Fruit fly (Drosophila melanogaster) whole organism, embryonic: ENCODE measurements around the gene CG7530.
A peak's percentile ranks its signal among the peaks of the same experiment; 100 is the strongest.

ENCODE experiments used
- BEAF-32 ChIP-seq: fragments of 200-800 bp; sonication (Bioruptor generic); optimal IDR thresholded peaks from 3 replicates; lab custom pipeline; 2017; ENCODE audit warnings: missing biosample characterization, missing genetic modification characterization, mild to moderate bottlenecking, moderate library complexity, missing genetic modification reagents
- Bdp1 ChIP-seq: fragments of 200-800 bp; sonication (Bioruptor generic); optimal IDR thresholded peaks from 3 replicates; lab custom pipeline; 2016; ENCODE audit warnings: missing biosample characterization, missing genetic modification characterization
- CG11560 ChIP-seq: fragments of 200-800 bp; sonication (Bioruptor generic); IDR thresholded peaks from 3 replicates; pipeline ENCODE4 v1.3.6; 2022; ENCODE audit warnings: missing biosample characterization, missing genetic modification characterization
- CG12219 ChIP-seq: fragments of 200-800 bp; sonication (Bioruptor generic); optimal IDR thresholded peaks from 3 replicates; lab custom pipeline; 2018; ENCODE audit warnings: missing biosample characterization, mild to moderate bottlenecking, missing genetic modification characterization
- CG1233 ChIP-seq: fragments of 200-800 bp; sonication (Bioruptor generic); optimal IDR thresholded peaks from 4 replicates; lab custom pipeline; 2018; ENCODE audit warnings: missing biosample characterization, mild to moderate bottlenecking, missing genetic modification characterization
- CG14710 ChIP-seq: fragments of 200-800 bp; sonication (Bioruptor generic); optimal IDR thresholded peaks from 3 replicates; lab custom pipeline; 2019; ENCODE audit warnings: missing biosample characterization, mild to moderate bottlenecking, missing genetic modification characterization, moderate library complexity
- CG15269 ChIP-seq: fragments of 200-800 bp; sonication (Bioruptor generic); optimal IDR thresholded peaks from 2 replicates; lab custom pipeline; 2018; ENCODE audit warnings: missing biosample characterization, mild to moderate bottlenecking, missing genetic modification characterization, moderate library complexity
- CG1529 ChIP-seq: fragments of 200-800 bp; sonication (Bioruptor generic); optimal IDR thresholded peaks from 3 replicates; lab custom pipeline; 2018; ENCODE audit warnings: missing biosample characterization, missing genetic modification characterization
- CG17328 ChIP-seq: fragments of 200-800 bp; sonication (Bioruptor generic); IDR thresholded peaks from 2 replicates; pipeline ENCODE4 v1.3.6; 2022; ENCODE audit warnings: missing biosample characterization, missing genetic modification characterization
- CG17568 ChIP-seq: fragments of 200-800 bp; sonication (Bioruptor generic); optimal IDR thresholded peaks from 2 replicates; lab custom pipeline; 2018; ENCODE audit warnings: missing biosample characterization, mild to moderate bottlenecking, missing genetic modification characterization, moderate library complexity
- CG2129 ChIP-seq: fragments of 200-800 bp; sonication (Bioruptor generic); IDR thresholded peaks from 2 replicates; pipeline ENCODE4 v1.3.6; 2022; ENCODE audit warnings: missing biosample characterization, missing genetic modification characterization; ENCODE audit not compliant: partially characterized antibody
- CG31365 ChIP-seq: fragments of 200-800 bp; sonication (Bioruptor generic); optimal IDR thresholded peaks from 2 replicates; lab custom pipeline; 2018; ENCODE audit warnings: missing biosample characterization, mild to moderate bottlenecking, missing genetic modification characterization
- CG31388 ChIP-seq: fragments of 200-800 bp; sonication (Bioruptor generic); optimal IDR thresholded peaks from 2 replicates; lab custom pipeline; 2016; ENCODE audit warnings: missing biosample characterization, missing genetic modification characterization
- CG34376 ChIP-seq: fragments of 200-800 bp; sonication (Bioruptor generic); optimal IDR thresholded peaks from 2 replicates; lab custom pipeline; 2018; ENCODE audit warnings: missing biosample characterization, mild to moderate bottlenecking, missing genetic modification characterization
- CG6689 ChIP-seq: fragments of 200-800 bp; sonication (Bioruptor generic); IDR thresholded peaks from 2 replicates; pipeline ENCODE4 v1.3.6; 2022; ENCODE audit warnings: missing biosample characterization, missing genetic modification characterization
- CG6791 ChIP-seq: fragments of 200-800 bp; sonication (Bioruptor generic); IDR thresholded peaks from 3 replicates; pipeline ENCODE4 v1.3.6; 2022; ENCODE audit warnings: missing biosample characterization, missing genetic modification characterization; ENCODE audit not compliant: partially characterized antibody
- CG7963 ChIP-seq: fragments of 200-800 bp; sonication (Bioruptor generic); IDR thresholded peaks from 3 replicates; pipeline ENCODE4 v1.3.6; 2022; ENCODE audit warnings: missing biosample characterization, missing genetic modification characterization; ENCODE audit not compliant: partially characterized antibody
- CG8089 ChIP-seq: fragments of 200-800 bp; sonication (Bioruptor generic); optimal IDR thresholded peaks from 3 replicates; lab custom pipeline; 2016; ENCODE audit warnings: missing biosample characterization, missing genetic modification characterization
- CG8478 ChIP-seq: fragments of >200 bp; optimal IDR thresholded peaks from 2 replicates; lab custom pipeline; 2018
- CG9797 ChIP-seq: fragments of 200-800 bp; sonication (Bioruptor generic); optimal IDR thresholded peaks from 3 replicates; lab custom pipeline; 2018; ENCODE audit warnings: missing biosample characterization, mild to moderate bottlenecking, missing genetic modification characterization
- D19B ChIP-seq: fragments of 200-800 bp; sonication (Bioruptor generic); optimal IDR thresholded peaks from 2 replicates; lab custom pipeline; 2017; ENCODE audit warnings: missing biosample characterization, mild to moderate bottlenecking, missing genetic modification characterization
- Dfd ChIP-seq, 2 experiments: fragments of >200 bp; optimal IDR thresholded peaks; 2 replicates each; lab custom pipeline; 2017; ENCODE audit warnings: missing biosample characterization in 2 of 2, missing genetic modification characterization in 2 of 2
- ERR ChIP-seq: fragments of 200-800 bp; sonication (Bioruptor generic); optimal IDR thresholded peaks from 2 replicates; lab custom pipeline; 2016; ENCODE audit warnings: missing biosample characterization, missing genetic modification characterization
- Elba2 ChIP-seq: fragments of 200-800 bp; sonication (Bioruptor generic); optimal IDR thresholded peaks from 3 replicates; lab custom pipeline; 2016; ENCODE audit warnings: missing biosample characterization, missing genetic modification characterization
- HLH4C ChIP-seq: fragments of 200-800 bp; sonication (Bioruptor generic); IDR thresholded peaks from 3 replicates; pipeline ENCODE4 v1.3.6; 2022; ENCODE audit warnings: missing biosample characterization, missing genetic modification characterization; ENCODE audit not compliant: partially characterized antibody
- Jarid2 ChIP-seq: fragments of 200-800 bp; sonication (Bioruptor generic); optimal IDR thresholded peaks from 3 replicates; lab custom pipeline; 2017; ENCODE audit warnings: mild to moderate bottlenecking, missing biosample characterization, missing genetic modification reagents, missing genetic modification characterization
- MESR4 ChIP-seq: fragments of 200-800 bp; sonication (Bioruptor generic); optimal IDR thresholded peaks from 2 replicates; lab custom pipeline; 2018; ENCODE audit warnings: missing biosample characterization, mild to moderate bottlenecking, missing genetic modification characterization, moderate library complexity
- Mes4 ChIP-seq: fragments of 200-800 bp; sonication (Bioruptor generic); optimal IDR thresholded peaks from 2 replicates; lab custom pipeline; 2016; ENCODE audit warnings: missing biosample characterization, missing genetic modification characterization
- NFAT ChIP-seq: fragments of 200-800 bp; sonication (Bioruptor generic); IDR thresholded peaks from 2 replicates; pipeline ENCODE4 v1.3.6; 2022; ENCODE audit warnings: missing biosample characterization, missing genetic modification characterization
- NfI ChIP-seq: fragments of 200-800 bp; sonication (Bioruptor generic); optimal IDR thresholded peaks from 3 replicates; lab custom pipeline; 2018; ENCODE audit warnings: missing biosample characterization, mild to moderate bottlenecking, missing genetic modification characterization, moderate library complexity
- Sry-δ ChIP-seq: fragments of 200-800 bp; sonication (Bioruptor generic); optimal IDR thresholded peaks from 2 replicates; lab custom pipeline; 2016; ENCODE audit warnings: missing biosample characterization, missing genetic modification characterization
- Trl ChIP-seq, 3 experiments: fragments of >200 bp in 2 of 3; fragments of 200-800 bp in 1 of 3; sonication (Bioruptor generic) in 1 of 3; optimal IDR thresholded peaks; 2 replicates in 1 of 3; 3 replicates in 2 of 3; lab custom pipeline; 2016 to 2017; ENCODE audit warnings: missing biosample characterization in 1 of 3, missing genetic modification characterization in 1 of 3
- aop ChIP-seq: fragments of 200-800 bp; sonication (Bioruptor generic); IDR thresholded peaks from 2 replicates; pipeline ENCODE4 v1.3.6; 2022; ENCODE audit warnings: missing biosample characterization, missing genetic modification characterization
- caup ChIP-seq: fragments of 200-800 bp; sonication (Bioruptor generic); optimal IDR thresholded peaks from 3 replicates; lab custom pipeline; 2017; ENCODE audit warnings: missing biosample characterization, mild to moderate bottlenecking, missing genetic modification characterization, moderate library complexity; ENCODE audit not compliant: severe bottlenecking
- croc ChIP-seq: fragments of 200-800 bp; sonication (Bioruptor generic); conservative IDR thresholded peaks from 3 replicates; pipeline ENCODE4 v1.3.6; 2022; ENCODE audit warnings: missing biosample characterization, missing genetic modification characterization
- eve ChIP-seq, 2 experiments: fragments of >200 bp; optimal IDR thresholded peaks; 2 replicates each; lab custom pipeline; 2017; ENCODE audit warnings: missing biosample characterization in 2 of 2, missing genetic modification characterization in 2 of 2
- fd102C ChIP-seq: fragments of 200-800 bp; sonication (Bioruptor generic); optimal IDR thresholded peaks from 2 replicates; lab custom pipeline; 2018; ENCODE audit warnings: missing biosample characterization, mild to moderate bottlenecking, missing genetic modification characterization, moderate library complexity
- jing ChIP-seq: fragments of 200-800 bp; sonication (Bioruptor generic); optimal IDR thresholded peaks from 2 replicates; lab custom pipeline; 2018; ENCODE audit warnings: missing biosample characterization, mild to moderate bottlenecking, missing genetic modification characterization
- luna ChIP-seq: fragments of 200-800 bp; sonication (Bioruptor generic); optimal IDR thresholded peaks from 2 replicates; lab custom pipeline; 2016; ENCODE audit warnings: missing biosample characterization, missing genetic modification characterization
- mld ChIP-seq: fragments of 200-800 bp; sonication (Bioruptor generic); IDR thresholded peaks from 3 replicates; pipeline ENCODE4 v1.3.6; 2022; ENCODE audit warnings: missing biosample characterization, missing genetic modification characterization; ENCODE audit not compliant: partially characterized antibody
- org-1 ChIP-seq: fragments of 200-800 bp; sonication (Bioruptor generic); optimal IDR thresholded peaks from 2 replicates; lab custom pipeline; 2017; ENCODE audit warnings: missing biosample characterization, missing genetic modification characterization
- scrt ChIP-seq: fragments of 200-800 bp; sonication (Bioruptor generic); optimal IDR thresholded peaks from 2 replicates; lab custom pipeline; 2018; ENCODE audit warnings: missing biosample characterization, mild to moderate bottlenecking, missing genetic modification characterization, moderate library complexity
- slbo ChIP-seq: fragments of 200-800 bp; sonication (Bioruptor generic); IDR thresholded peaks from 2 replicates; pipeline ENCODE4 v1.3.6; 2022; ENCODE audit warnings: missing biosample characterization, missing genetic modification characterization
- slou ChIP-seq: fragments of 200-800 bp; sonication (Bioruptor generic); optimal IDR thresholded peaks from 3 replicates; lab custom pipeline; 2016; ENCODE audit warnings: missing biosample characterization, missing genetic modification characterization
- toy ChIP-seq: fragments of 200-800 bp; sonication (Bioruptor generic); IDR thresholded peaks from 2 replicates; pipeline ENCODE4 v1.3.6; 2022; ENCODE audit warnings: missing biosample characterization, missing genetic modification characterization
- trh ChIP-seq: fragments of 200-800 bp; sonication (Bioruptor generic); optimal IDR thresholded peaks from 2 replicates; lab custom pipeline; 2016; ENCODE audit warnings: missing biosample characterization, missing genetic modification characterization
- tup ChIP-seq: fragments of 200-800 bp; sonication (Bioruptor generic); optimal IDR thresholded peaks from 2 replicates; lab custom pipeline; 2016; ENCODE audit warnings: missing biosample characterization, mild to moderate bottlenecking, missing genetic modification characterization, moderate library complexity
- unc-4 ChIP-seq: fragments of 200-800 bp; sonication (Bioruptor generic); IDR thresholded peaks from 2 replicates; pipeline ENCODE4 v1.3.6; 2022; ENCODE audit warnings: missing biosample characterization, missing genetic modification characterization; ENCODE audit not compliant: partially characterized antibody
- usp ChIP-seq: fragments of >200 bp; optimal IDR thresholded peaks from 2 replicates; lab custom pipeline; 2017; ENCODE audit warnings: missing biosample characterization, missing genetic modification characterization
- vvl ChIP-seq: fragments of 200-800 bp; sonication (Bioruptor generic); IDR thresholded peaks from 2 replicates; pipeline ENCODE4 v1.3.6; 2022; ENCODE audit warnings: missing biosample characterization, missing genetic modification characterization
- yki ChIP-seq: fragments of >200 bp; optimal IDR thresholded peaks from 3 replicates; lab custom pipeline; 2018
- zfh2 ChIP-seq: fragments of 200-800 bp; sonication (Bioruptor generic); optimal IDR thresholded peaks from 2 replicates; lab custom pipeline; 2016; ENCODE audit warnings: missing biosample characterization, missing genetic modification characterization

The CG7530 gene

dm6 chr3R:14708948-14709385 lies 22.3 kb downstream of the CG7530 start (continued):
- TF ChIP-seq luna (GFP tag; lab: Kevin White, UChicago) = no peak
- TF ChIP-seq Mes4 = no peak
- TF ChIP-seq vvl (GFP tag; lab: Robert Waterston, UW) = no peak
- TF ChIP-seq CG6689 (GFP tag; lab: Robert Waterston, UW) = no peak
- no peak for TF ChIP-seq NFAT (GFP tag; lab: Robert Waterston, UW)
- peak in 1 of 2 experiments; percentile 78 for TF ChIP-seq eve (GFP tag; optimal IDR thresholded peaks at IDR 0.05; lab: Kevin White, UChicago)
- TF ChIP-seq CG15269 (tag; lab: Kevin White, UChicago) = peak; percentile 10
- TF ChIP-seq HLH4C = no peak
- TF ChIP-seq trh (GFP tag; lab: Kevin White, UChicago) = no peak
- peak; percentile 3 for TF ChIP-seq CG31365 (tag; lab: Kevin White, UChicago)
- no peak for TF ChIP-seq MESR4
- no peak for TF ChIP-seq scrt (GFP tag; lab: Kevin White, UChicago)
- TF ChIP-seq fd102C = no peak
- peak; percentile 3 for TF ChIP-seq ERR (GFP tag; lab: Kevin White, UChicago)
- no peak for TF ChIP-seq CG1529 (GFP tag; lab: Kevin White, UChicago)
- TF ChIP-seq slou (GFP tag; lab: Kevin White, UChicago) = no peak
- peak; percentile 40 for TF ChIP-seq CG1233 (GFP tag; lab: Kevin White, UChicago)
- TF ChIP-seq Trl (optimal IDR thresholded peaks at IDR 0.05; lab: Kevin White, UChicago) = no peak
- no peak for TF ChIP-seq Trl (GFP tag; optimal IDR thresholded peaks at IDR 0.05; lab: Kevin White, UChicago)
- TF ChIP-seq croc (GFP tag; lab: Robert Waterston, UW) = no peak
- no peak for TF ChIP-seq CG12219 (GFP tag; lab: Kevin White, UChicago)
- no peak for TF ChIP-seq jing (GFP tag; lab: Kevin White, UChicago)
- TF ChIP-seq caup (GFP tag; lab: Kevin White, UChicago) = peak; percentile 30
- TF ChIP-seq Elba2 (GFP tag; lab: Kevin White, UChicago) = no peak
- TF ChIP-seq CG17568 = peak; percentile 36
- TF ChIP-seq org-1 (GFP tag; lab: Kevin White, UChicago) = no peak
- TF ChIP-seq toy (GFP tag; lab: Robert Waterston, UW) = no peak
- TF ChIP-seq CG11560 (tag; lab: Robert Waterston, UW) = no peak
- TF ChIP-seq unc-4 (GFP tag; lab: Robert Waterston, UW) = no peak
- TF ChIP-seq CG8478 (lab: Kevin White, UChicago) = no peak
- no peak for TF ChIP-seq Sry-δ
- no peak for TF ChIP-seq yki (lab: Kevin White, UChicago)
- TF ChIP-seq BEAF-32 (GFP tag; lab: Kevin White, UChicago) = no peak
- TF ChIP-seq Bdp1 (GFP tag; lab: Kevin White, UChicago) = no peak
- TF ChIP-seq Jarid2 (GFP tag; lab: Kevin White, UChicago) = no peak
- TF ChIP-seq tup (GFP tag; lab: Kevin White, UChicago) = no peak
- TF ChIP-seq CG14710 = no peak
- TF ChIP-seq CG7963 = no peak
- TF ChIP-seq CG34376 = peak; percentile 61
- no peak for TF ChIP-seq CG17328 (GFP tag; lab: Robert Waterston, UW)
- TF ChIP-seq CG9797 (GFP tag; lab: Kevin White, UChicago) = no peak
- no peak for TF ChIP-seq CG8089
- TF ChIP-seq aop (GFP tag; lab: Robert Waterston, UW) = no peak
- TF ChIP-seq zfh2 (GFP tag; lab: Kevin White, UChicago) = no peak
- TF ChIP-seq usp (GFP tag; lab: Kevin White, UChicago) = no peak
- TF ChIP-seq CG31388 (GFP tag; lab: Kevin White, UChicago) = no peak
- TF ChIP-seq Dfd (GFP tag; optimal IDR thresholded peaks at IDR 0.05; lab: Kevin White, UChicago) = no peak
- TF ChIP-seq NfI (GFP tag; lab: Kevin White, UChicago) = no peak
- TF ChIP-seq CG6791 = no peak
- TF ChIP-seq mld (GFP tag; lab: Robert Waterston, UW) = no peak
- TF ChIP-seq slbo = no peak
- TF ChIP-seq D19B (GFP tag; lab: Kevin White, UChicago) = no peak
- TF ChIP-seq CG2129 (GFP tag; lab: Robert Waterston, UW) = no peak
